Worm (Caenorhabditis elegans) whole organism, young adult: ENCODE data around the gene B0507.3.
A peak's percentile ranks its signal among the peaks of the same experiment; 100 is the strongest.

ENCODE experiments used
- C06A6.2 ChIP-seq: fragments of 200-800 bp; sonication (Bioruptor generic); conservative IDR thresholded peaks from 2 replicates; pipeline ENCODE4 v1.3.6; 2022; ENCODE audit warnings: missing genetic modification characterization, missing compliant biosample characterization
- D2030.7 ChIP-seq: fragments of 200-800 bp; sonication (Bioruptor generic); IDR thresholded peaks from 2 replicates; pipeline ENCODE4 v1.3.6; 2022; ENCODE audit warnings: missing genetic modification reagents, missing genetic modification characterization, missing compliant biosample characterization
- F10E7.11 ChIP-seq: sonication (generic microtip); optimal IDR thresholded peaks from 2 replicates; lab custom pipeline; 2017; ENCODE audit warnings: mild to moderate bottlenecking, missing genetic modification characterization, moderate library complexity, missing compliant biosample characterization
- F22D6.2 ChIP-seq: sonication (generic microtip); optimal IDR thresholded peaks from 2 replicates; lab custom pipeline; 2016; ENCODE audit warnings: mild to moderate bottlenecking, missing genetic modification characterization, missing compliant biosample characterization
- F37B4.10 ChIP-seq: fragments of 200-800 bp; sonication (Bioruptor generic); IDR thresholded peaks from 2 replicates; pipeline ENCODE4 v1.3.6; 2022; ENCODE audit warnings: missing genetic modification characterization, missing compliant biosample characterization
- F57A8.1 ChIP-seq: fragments of 200-800 bp; sonication (Bioruptor generic); optimal IDR thresholded peaks from 2 replicates; lab custom pipeline; 2018; ENCODE audit warnings: mild to moderate bottlenecking, missing genetic modification characterization, moderate library complexity, missing compliant biosample characterization
- K11D2.4 ChIP-seq: fragments of 200-800 bp; sonication (Bioruptor generic); IDR thresholded peaks from 2 replicates; pipeline ENCODE4 v1.3.6; 2022; ENCODE audit warnings: missing genetic modification reagents, missing genetic modification characterization, missing compliant biosample characterization
- K12H6.12 ChIP-seq: fragments of 200-800 bp; sonication (Bioruptor generic); optimal IDR thresholded peaks from 2 replicates; lab custom pipeline; 2018; ENCODE audit warnings: mild to moderate bottlenecking, missing genetic modification characterization, missing compliant biosample characterization
- T26A5.8 ChIP-seq: sonication (generic microtip); optimal IDR thresholded peaks from 2 replicates; lab custom pipeline; 2016; ENCODE audit warnings: missing genetic modification characterization, missing compliant biosample characterization
- Y53G8AR.9 ChIP-seq: fragments of 200-800 bp; sonication (Bioruptor generic); conservative IDR thresholded peaks from 2 replicates; pipeline ENCODE4 v1.3.6; 2022; ENCODE audit warnings: missing genetic modification reagents, missing genetic modification characterization, missing compliant biosample characterization
- ama-1 ChIP-seq, 3 experiments: fragments of 150-350 bp in 1 of 3; sonication (generic microtip) in 2 of 3; optimal IDR thresholded peaks; 2 replicates each; lab custom pipeline; 2014 to 2018; ENCODE audit warnings: missing biosample characterization in 2 of 3, missing genetic modification characterization in 2 of 3, missing genetic modification reagents in 2 of 3
- attf-5 ChIP-seq: fragments of 200-800 bp; sonication (Bioruptor generic); optimal IDR thresholded peaks from 2 replicates; lab custom pipeline; 2018; ENCODE audit warnings: mild to moderate bottlenecking, missing genetic modification characterization, missing compliant biosample characterization
- bed-2 ChIP-seq: fragments of 200-800 bp; sonication (Bioruptor generic); IDR thresholded peaks from 2 replicates; pipeline ENCODE4 v1.3.6; 2022; ENCODE audit warnings: missing genetic modification reagents, missing genetic modification characterization, missing compliant biosample characterization
- cebp-1 ChIP-seq, 2 experiments: fragments of 200-800 bp in 1 of 2; sonication (Bioruptor generic) in 1 of 2; sonication (generic microtip) in 1 of 2; IDR thresholded peaks in 1 of 2; optimal IDR thresholded peaks in 1 of 2; 2 replicates each; pipeline versions ENCODE4 v1.3.6 to Lab custom; 2017 to 2022; ENCODE audit warnings: missing compliant biosample characterization in 2 of 2, missing genetic modification characterization in 2 of 2, mild to moderate bottlenecking in 1 of 2, missing genetic modification reagents in 1 of 2, moderate library complexity in 1 of 2
- ceh-100 ChIP-seq: fragments of 200-800 bp; sonication (Bioruptor generic); IDR thresholded peaks from 2 replicates; pipeline ENCODE4 v1.3.6; 2022; ENCODE audit warnings: missing genetic modification reagents, missing genetic modification characterization, missing compliant biosample characterization
- chd-7 ChIP-seq: sonication (generic microtip); optimal IDR thresholded peaks from 2 replicates; lab custom pipeline; 2016; ENCODE audit warnings: mild to moderate bottlenecking, missing genetic modification characterization, moderate library complexity, missing compliant biosample characterization
- dox-1 ChIP-seq: fragments of 200-800 bp; sonication (Bioruptor generic); IDR thresholded peaks from 2 replicates; pipeline ENCODE4 v1.3.6; 2022; ENCODE audit warnings: missing genetic modification reagents, missing genetic modification characterization, missing compliant biosample characterization
- dpl-1 ChIP-seq: fragments of 150-350 bp; optimal IDR thresholded peaks from 2 replicates; lab custom pipeline; 2014; ENCODE audit warnings: missing biosample characterization, missing genetic modification reagents, missing genetic modification characterization
- efl-1 ChIP-seq: fragments of 150-350 bp; optimal IDR thresholded peaks from 2 replicates; lab custom pipeline; 2014; ENCODE audit warnings: missing biosample characterization, missing genetic modification reagents, missing genetic modification characterization
- egl-44 ChIP-seq: fragments of 200-800 bp; sonication (Bioruptor generic); IDR thresholded peaks from 2 replicates; pipeline ENCODE4 v1.3.6; 2022; ENCODE audit warnings: missing genetic modification reagents, missing genetic modification characterization, missing compliant biosample characterization
- egrh-3 ChIP-seq: fragments of 200-800 bp; sonication (Bioruptor generic); IDR thresholded peaks from 2 replicates; pipeline ENCODE4 v1.3.6; 2022; ENCODE audit warnings: missing genetic modification reagents, missing genetic modification characterization, missing compliant biosample characterization
- ets-4 ChIP-seq: fragments of 200-800 bp; sonication (Bioruptor generic); optimal IDR thresholded peaks from 2 replicates; lab custom pipeline; 2018; ENCODE audit warnings: mild to moderate bottlenecking, missing genetic modification characterization, missing compliant biosample characterization
- him-1 ChIP-seq: sonication (generic microtip); optimal IDR thresholded peaks from 2 replicates; lab custom pipeline; 2016; ENCODE audit warnings: missing genotype, missing genetic modification reagents, missing genetic modification characterization, missing compliant biosample characterization
- hmg-1.2 ChIP-seq: fragments of 200-800 bp; sonication (Bioruptor generic); IDR thresholded peaks from 2 replicates; pipeline ENCODE4 v1.3.6; 2022; ENCODE audit warnings: missing genetic modification reagents, missing genetic modification characterization, missing compliant biosample characterization
- lin-26 ChIP-seq: fragments of 200-800 bp; sonication (Bioruptor generic); IDR thresholded peaks from 2 replicates; pipeline ENCODE4 v1.3.6; 2022; ENCODE audit warnings: missing genetic modification reagents, missing genetic modification characterization, missing compliant biosample characterization
- lin-40 ChIP-seq: sonication (generic microtip); optimal IDR thresholded peaks from 2 replicates; lab custom pipeline; 2016; ENCODE audit warnings: missing genetic modification characterization, mild to moderate bottlenecking, missing compliant biosample characterization, missing genotype, missing genetic modification reagents
- madf-8 ChIP-seq: fragments of 200-800 bp; sonication (Bioruptor generic); conservative IDR thresholded peaks from 2 replicates; pipeline ENCODE4 v1.3.6; 2022; ENCODE audit warnings: missing genetic modification reagents, missing genetic modification characterization, missing compliant biosample characterization
- mcd-1 ChIP-seq: fragments of 200-800 bp; sonication (Bioruptor generic); IDR thresholded peaks from 2 replicates; pipeline ENCODE4 v1.3.6; 2022; ENCODE audit warnings: missing genetic modification reagents, missing genetic modification characterization, missing compliant biosample characterization
- nfya-1 ChIP-seq: sonication (generic microtip); optimal IDR thresholded peaks from 2 replicates; lab custom pipeline; 2017; ENCODE audit warnings: antibody characterized with exemption, missing compliant biosample characterization, missing genetic modification characterization, borderline replicate concordance; ENCODE audit not compliant: insufficient read depth
- nfyb-1 ChIP-seq: fragments of 200-800 bp; sonication (Bioruptor generic); IDR thresholded peaks from 2 replicates; pipeline ENCODE4 v1.3.6; 2022; ENCODE audit warnings: missing genetic modification reagents, missing genetic modification characterization, missing compliant biosample characterization
- nhr-80 ChIP-seq: sonication (generic microtip); optimal IDR thresholded peaks from 2 replicates; lab custom pipeline; 2016; ENCODE audit warnings: missing genetic modification characterization, missing compliant biosample characterization
- pha-4 ChIP-seq: fragments of 150-350 bp; sonication (generic microtip); optimal IDR thresholded peaks from 2 replicates; lab custom pipeline; 2014; ENCODE audit warnings: missing biosample characterization, missing genetic modification reagents, missing genetic modification characterization
- rec-8 ChIP-seq, 2 experiments: sonication (generic microtip); optimal IDR thresholded peaks; 2 replicates each; lab custom pipeline; 2016; ENCODE audit warnings: mild to moderate bottlenecking in 2 of 2, missing genetic modification characterization in 2 of 2, missing genetic modification reagents in 2 of 2, missing genotype in 2 of 2, missing biosample characterization in 1 of 2, missing compliant biosample characterization in 1 of 2, moderate library complexity in 1 of 2
- sea-2 ChIP-seq: fragments of 200-800 bp; sonication (Bioruptor generic); IDR thresholded peaks from 2 replicates; pipeline ENCODE4 v1.3.6; 2022; ENCODE audit warnings: missing genetic modification characterization, missing compliant biosample characterization
- snpc-4 ChIP-seq, 5 experiments: fragments of 150-350 bp in 1 of 5; sonication (generic microtip) in 4 of 5; optimal IDR thresholded peaks; 2 replicates each; lab custom pipeline; 2014 to 2018; ENCODE audit warnings: missing genetic modification characterization in 5 of 5, missing biosample characterization in 3 of 5, antibody characterized with exemption in 2 of 5, mild to moderate bottlenecking in 2 of 5, missing compliant biosample characterization in 2 of 5, missing genotype in 2 of 5, moderate library complexity in 2 of 5, missing genetic modification reagents in 1 of 5
- sptf-2 ChIP-seq: fragments of 200-800 bp; sonication (Bioruptor generic); optimal IDR thresholded peaks from 2 replicates; lab custom pipeline; 2018; ENCODE audit warnings: mild to moderate bottlenecking, missing genetic modification characterization, missing compliant biosample characterization
- tbp1 ChIP-seq: fragments of 200-800 bp; sonication (Bioruptor generic); optimal IDR thresholded peaks from 2 replicates; lab custom pipeline; 2018; ENCODE audit warnings: mild to moderate bottlenecking, missing genetic modification characterization, missing compliant biosample characterization
- tlf-1 ChIP-seq: fragments of 200-800 bp; sonication (Bioruptor generic); optimal IDR thresholded peaks from 2 replicates; lab custom pipeline; 2018; ENCODE audit warnings: mild to moderate bottlenecking, missing genetic modification characterization, missing compliant biosample characterization
- zfh-2 ChIP-seq: fragments of 200-800 bp; sonication (Bioruptor generic); conservative IDR thresholded peaks from 2 replicates; pipeline ENCODE4 v1.3.6; 2022; ENCODE audit warnings: missing genetic modification reagents, missing genetic modification characterization, missing compliant biosample characterization
- ztf-18 ChIP-seq: sonication (generic microtip); optimal IDR thresholded peaks from 2 replicates; lab custom pipeline; 2016; ENCODE audit warnings: missing genotype, mild to moderate bottlenecking, missing genetic modification characterization, missing compliant biosample characterization
- ztf-28 ChIP-seq: fragments of 200-800 bp; sonication (Bioruptor generic); IDR thresholded peaks from 2 replicates; pipeline ENCODE4 v1.3.6; 2022; ENCODE audit warnings: missing genetic modification reagents, missing genetic modification characterization, missing compliant biosample characterization

B0507.3 gene

ce11 chrV:8785526-8785925 lies 16.8 kb downstream of the B0507.3 start:
- TF ChIP-seq pha-4 (tag; lab: Kevin White, UChicago) = no peak
- TF ChIP-seq D2030.7 (GFP tag; lab: Robert Waterston, UW) = 0 out of 2 replicates have a peak, but pooled peaks have one; percentile 25
- TF ChIP-seq F10E7.11 (tag; lab: Kevin White, UChicago) = no peak
- peak; percentile 7 for TF ChIP-seq lin-40 (tag; lab: Kevin White, UChicago)
- TF ChIP-seq nfya-1 (tag; lab: Kevin White, UChicago) = no peak
- TF ChIP-seq dox-1 = peak; percentile 59; the same call in 1 of the 2 replicates
- TF ChIP-seq egrh-3 (GFP tag; lab: Robert Waterston, UW) = peak; percentile 80; the same call in 1 of the 2 replicates
- no peak for TF ChIP-seq cebp-1 (GFP tag; IDR thresholded peaks at IDR 0.05; lab: Robert Waterston, UW)
- TF ChIP-seq cebp-1 (tag; optimal IDR thresholded peaks at IDR 0.05; lab: Kevin White, UChicago) = peak; percentile 61
- TF ChIP-seq snpc-4 (GFP tag; optimal IDR thresholded peaks at IDR 0.05; lab: Kevin White, UChicago) = no peak
- TF ChIP-seq snpc-4 (tag; optimal IDR thresholded peaks at IDR 0.05; lab: Kevin White, UChicago) = peak in 1 of 4 experiments; percentile 2
- peak; percentile 58 for TF ChIP-seq mcd-1 (GFP tag; lab: Robert Waterston, UW)
- TF ChIP-seq F22D6.2 (tag; lab: Kevin White, UChicago) = no peak
- TF ChIP-seq nfyb-1 (GFP tag; lab: Robert Waterston, UW) = 0 out of 2 replicates have a peak, but pooled peaks have one; percentile 57
- TF ChIP-seq ceh-100 (GFP tag; lab: Robert Waterston, UW) = no peak
- TF ChIP-seq rec-8 (tag; optimal IDR thresholded peaks at IDR 0.05; lab: Kevin White, UChicago) = no peak
- no peak for TF ChIP-seq tlf-1 (GFP tag; lab: Kevin White, UChicago)
- TF ChIP-seq K12H6.12 (tag; lab: Kevin White, UChicago) = peak; percentile 54
- TF ChIP-seq him-1 (tag; lab: Kevin White, UChicago) = no peak
- TF ChIP-seq chd-7 (tag; lab: Kevin White, UChicago) = no peak
- TF ChIP-seq bed-2 = 0 out of 2 replicates have a peak, but pooled peaks have one; percentile 47
- peak; percentile 39; the same call in 1 of the 2 replicates for TF ChIP-seq lin-26 (GFP tag; lab: Robert Waterston, UW)
- no peak for TF ChIP-seq ets-4 (GFP tag; lab: Kevin White, UChicago)
- no peak for TF ChIP-seq T26A5.8 (tag; lab: Kevin White, UChicago)
- peak; percentile 8 for TF ChIP-seq tbp1 (GFP tag; lab: Kevin White, UChicago)
- TF ChIP-seq sea-2 (GFP tag; lab: Robert Waterston, UW) = 0 out of 2 replicates have a peak, but pooled peaks have one; percentile 19
- no peak for TF ChIP-seq ztf-28
- TF ChIP-seq K11D2.4 (GFP tag; lab: Robert Waterston, UW) = 0 out of 2 replicates have a peak, but pooled peaks have one; percentile 34
- TF ChIP-seq dpl-1 = no peak
- TF ChIP-seq attf-5 (GFP tag; lab: Kevin White, UChicago) = peak; percentile 68
- TF ChIP-seq hmg-1.2 (GFP tag; lab: Robert Waterston, UW) = 0 out of 2 replicates have a peak, but pooled peaks have one; percentile 31
- peak; percentile 75 for TF ChIP-seq nhr-80
- peak; percentile 100 for TF ChIP-seq zfh-2 (GFP tag; lab: Robert Waterston, UW)
- TF ChIP-seq sptf-2 (GFP tag; lab: Kevin White, UChicago) = no peak
- no peak for TF ChIP-seq efl-1 (GFP tag; lab: Kevin White, UChicago)
- no peak for TF ChIP-seq madf-8 (GFP tag; lab: Robert Waterston, UW)
- TF ChIP-seq egl-44 (GFP tag; lab: Robert Waterston, UW) = peak; percentile 43; the same call in 1 of the 2 replicates
- TF ChIP-seq ztf-18 (tag; lab: Kevin White, UChicago) = peak; percentile 14
- no peak for TF ChIP-seq ama-1 (optimal IDR thresholded peaks at IDR 0.05; lab: Kevin White, UChicago)
- TF ChIP-seq ama-1 (GFP tag; optimal IDR thresholded peaks at IDR 0.05; lab: Kevin White, UChicago) = no peak
- TF ChIP-seq Y53G8AR.9 (GFP tag; lab: Robert Waterston, UW) = no peak
- 0 out of 2 replicates have a peak, but pooled peaks have one; percentile 17 for TF ChIP-seq F37B4.10
- no peak for TF ChIP-seq F57A8.1 (GFP tag; lab: Kevin White, UChicago)
- no peak for TF ChIP-seq C06A6.2 (GFP tag; lab: Robert Waterston, UW)
- TF ChIP-seq, all 124 proteins: peak for 21
